Worm (Caenorhabditis elegans): ENCODE data around the gene T04C12.7.

The T04C12.7 gene

DNA sequence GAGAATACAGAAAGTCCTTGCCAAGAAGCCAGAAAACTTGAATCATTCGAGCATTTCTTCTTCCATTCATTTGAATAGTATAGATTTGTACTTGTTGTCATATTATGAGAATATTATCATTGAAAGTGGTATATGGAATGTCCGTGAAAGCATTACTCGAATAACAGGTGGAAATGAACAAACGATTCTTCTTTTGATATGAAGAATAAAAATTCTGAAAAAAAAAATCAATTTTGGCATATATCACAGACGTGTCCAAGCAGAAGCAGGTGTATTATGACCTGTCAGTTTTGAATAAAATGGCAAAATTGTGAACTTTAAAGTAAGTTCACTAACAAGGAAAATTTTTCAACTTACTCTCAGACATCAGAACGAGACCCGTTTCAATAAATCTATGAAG is 3.1 kb downstream of the T04C12.7 start, which contains the start of gene srh-75:
srh-75 (minus strand) TSS at position 101 of the 400 bp plus-strand sequence.
- TF ChIP-seq lin-13 (tag; optimal IDR thresholded peaks at IDR 0.05): no peak
- TF ChIP-seq lin-32 (GFP tag; optimal IDR thresholded peaks at IDR 0.05): no peak
- no peak for TF ChIP-seq ceh-43 (GFP tag; optimal IDR thresholded peaks at IDR 0.05)
- TF ChIP-seq nhr-76 (tag; optimal IDR thresholded peaks at IDR 0.05): no peak
- no peak for TF ChIP-seq mab-5 (tag; optimal IDR thresholded peaks at IDR 0.05)
- TF ChIP-seq sem-2 (GFP tag; optimal IDR thresholded peaks at IDR 0.05): no peak
- TF ChIP-seq ztf-11 (tag; optimal IDR thresholded peaks at IDR 0.05): no peak
- TF ChIP-seq nhr-237 (tag; optimal IDR thresholded peaks at IDR 0.05): no peak
- no peak for TF ChIP-seq mep-1 (tag; optimal IDR thresholded peaks at IDR 0.05)

DNA sequence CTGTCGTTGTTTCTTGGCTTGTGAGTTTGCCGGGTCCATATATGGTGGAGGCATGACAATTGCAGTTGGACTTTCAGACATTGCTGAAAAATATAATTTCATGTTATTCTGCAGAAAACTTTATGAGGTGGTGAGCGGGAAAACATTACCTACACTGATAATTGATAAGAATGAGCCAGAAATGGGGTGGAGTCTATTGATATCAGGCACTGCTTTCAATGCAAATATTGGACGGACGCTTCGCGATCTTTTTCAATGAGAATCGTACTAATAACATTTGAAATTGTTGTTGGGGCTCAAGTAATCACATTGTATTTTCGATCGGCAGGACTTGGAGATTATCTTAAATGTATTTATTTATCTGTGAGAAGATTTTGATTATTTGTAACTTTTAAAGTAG is 5.3 kb downstream of the T04C12.7 start, which contains the start of gene T04C12.1:
T04C12.1 (minus strand) TSS at position 90 of the 400 bp plus-strand sequence.
- no peak for TF ChIP-seq M03D4.4 (tag; optimal IDR thresholded peaks at IDR 0.05)
- no peak for TF ChIP-seq cnd-1 (tag; optimal IDR thresholded peaks at IDR 0.05)
- no peak for TF ChIP-seq lsy-2 (tag; optimal IDR thresholded peaks at IDR 0.05)
- no peak for TF ChIP-seq hlh-1 (tag; optimal IDR thresholded peaks at IDR 0.05)
- no peak for TF ChIP-seq drap-1 (GFP tag; optimal IDR thresholded peaks at IDR 0.05)
- no peak for TF ChIP-seq pha-4 (tag; optimal IDR thresholded peaks at IDR 0.05)
- no peak for TF ChIP-seq snpc-4 (tag; optimal IDR thresholded peaks at IDR 0.05)
- TF ChIP-seq nhr-2 (tag; optimal IDR thresholded peaks at IDR 0.05): no peak

DNA sequence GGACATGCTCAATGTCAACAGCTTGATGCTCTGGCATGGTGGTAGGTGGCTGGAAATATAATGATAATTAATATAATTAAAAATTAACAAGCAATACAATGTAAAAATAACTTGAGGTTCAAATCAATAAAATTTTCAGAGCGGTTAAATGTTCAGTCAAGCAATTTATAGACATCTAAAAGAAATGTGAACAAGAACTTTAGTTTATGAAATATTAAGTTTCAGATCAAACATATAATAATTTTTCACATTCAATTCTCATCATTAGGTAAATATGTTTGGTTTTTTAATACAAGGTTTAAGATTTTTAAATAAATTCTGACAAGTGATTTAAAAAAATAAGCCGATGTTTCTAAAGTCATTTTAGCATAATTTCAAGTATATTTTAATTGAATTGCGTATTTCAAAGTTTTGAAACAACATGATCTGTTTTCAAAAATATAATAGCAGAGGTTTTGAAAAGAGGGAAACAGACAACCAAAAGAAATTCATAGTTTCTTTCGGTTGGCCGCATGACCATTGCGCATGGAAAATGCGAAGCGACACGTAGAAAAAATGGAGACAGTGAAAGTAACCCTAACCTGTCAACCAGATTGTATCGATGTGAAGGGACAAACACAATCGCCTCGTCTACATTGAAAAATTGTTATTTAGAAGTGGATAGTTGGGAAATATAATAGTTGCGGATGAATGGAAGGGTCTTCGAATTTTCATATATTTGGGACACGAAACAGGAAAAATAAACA is 6.5 kb downstream of the T04C12.7 start, which contains the start of gene T04C12.11:
T04C12.11 (minus strand) TSS at position 51 of the 746 bp plus-strand sequence.
- TF ChIP-seq unc-39 (tag; optimal IDR thresholded peaks at IDR 0.05) (no peak), lin-13 (tag; optimal IDR thresholded peaks at IDR 0.05) (no peak), tbx-8 (GFP tag; optimal IDR thresholded peaks at IDR 0.05) (no peak), nhr-76 (tag; optimal IDR thresholded peaks at IDR 0.05) (no peak), mep-1 (tag; optimal IDR thresholded peaks at IDR 0.05) (no peak), sem-2 (GFP tag; optimal IDR thresholded peaks at IDR 0.05) (no peak), nhr-28 (tag; optimal IDR thresholded peaks at IDR 0.05) (no peak), ces-1 (GFP tag; optimal IDR thresholded peaks at IDR 0.05) (no peak), hlh-1 (tag; optimal IDR thresholded peaks at IDR 0.05) (no peak), unc-62 (GFP tag; optimal IDR thresholded peaks at IDR 0.05) (no peak), zip-8 (tag; optimal IDR thresholded peaks at IDR 0.05) (no peak), mab-5 (tag; optimal IDR thresholded peaks at IDR 0.05) (no peak), pha-4 (tag; optimal IDR thresholded peaks at IDR 0.05) (no peak), snpc-4 (tag; optimal IDR thresholded peaks at IDR 0.05) (no peak), ztf-11 (tag; optimal IDR thresholded peaks at IDR 0.05) (no peak), ceh-39 (tag; optimal IDR thresholded peaks at IDR 0.05) (no peak), nhr-12 (tag; optimal IDR thresholded peaks at IDR 0.05) (no peak), lin-32 (GFP tag; optimal IDR thresholded peaks at IDR 0.05) (no peak), ceh-83 (GFP tag; optimal IDR thresholded peaks at IDR 0.05) (no peak), lsy-2 (tag; optimal IDR thresholded peaks at IDR 0.05) (no peak)

DNA sequence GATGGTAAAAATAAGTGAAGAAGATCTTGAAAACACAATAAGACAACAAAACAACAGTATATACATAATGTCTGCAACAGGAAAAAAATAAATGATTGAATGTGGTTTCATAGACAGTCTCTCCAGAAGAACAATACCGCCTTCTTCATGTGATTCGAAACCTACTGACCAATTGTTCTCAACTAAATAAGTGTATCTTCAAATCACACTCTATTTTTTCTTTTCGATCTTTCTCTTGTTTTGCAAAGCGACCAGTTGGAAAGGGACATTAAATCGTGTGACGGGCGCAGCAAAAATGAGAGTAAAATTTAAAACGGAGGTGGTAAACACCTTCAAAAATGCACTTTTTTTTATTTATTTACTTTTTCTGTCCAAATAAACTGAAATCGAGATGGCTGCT is 8.0 kb downstream of the T04C12.7 start:
- TF ChIP-seq mls-2 (tag; optimal IDR thresholded peaks at IDR 0.05) (no peak), ham-2 (GFP tag; optimal IDR thresholded peaks at IDR 0.05) (no peak), sem-2 (GFP tag; optimal IDR thresholded peaks at IDR 0.05) (no peak), mep-1 (tag; optimal IDR thresholded peaks at IDR 0.05) (no peak), nhr-2 (tag; optimal IDR thresholded peaks at IDR 0.05) (no peak), ceh-39 (tag; optimal IDR thresholded peaks at IDR 0.05) (no peak), ztf-11 (tag; optimal IDR thresholded peaks at IDR 0.05) (no peak), snpc-4 (tag; optimal IDR thresholded peaks at IDR 0.05) (no peak), flh-1 (GFP tag; optimal IDR thresholded peaks at IDR 0.05) (no peak), tbx-8 (GFP tag; optimal IDR thresholded peaks at IDR 0.05) (no peak), nhr-12 (tag; optimal IDR thresholded peaks at IDR 0.05) (no peak), blmp-1 (tag; optimal IDR thresholded peaks at IDR 0.05) (no peak), lin-13 (tag; optimal IDR thresholded peaks at IDR 0.05) (no peak), cnd-1 (tag; optimal IDR thresholded peaks at IDR 0.05) (no peak), sptf-1 (tag; optimal IDR thresholded peaks at IDR 0.05) (no peak), nhr-76 (tag; optimal IDR thresholded peaks at IDR 0.05) (no peak), nhr-237 (tag; optimal IDR thresholded peaks at IDR 0.05) (no peak), bed-3 (GFP tag; optimal IDR thresholded peaks at IDR 0.05) (no peak)

Data from whole organism, mixed stage, embryonic.